Worm (Caenorhabditis elegans): ENCODE data around the gene srv-27.

DNA sequence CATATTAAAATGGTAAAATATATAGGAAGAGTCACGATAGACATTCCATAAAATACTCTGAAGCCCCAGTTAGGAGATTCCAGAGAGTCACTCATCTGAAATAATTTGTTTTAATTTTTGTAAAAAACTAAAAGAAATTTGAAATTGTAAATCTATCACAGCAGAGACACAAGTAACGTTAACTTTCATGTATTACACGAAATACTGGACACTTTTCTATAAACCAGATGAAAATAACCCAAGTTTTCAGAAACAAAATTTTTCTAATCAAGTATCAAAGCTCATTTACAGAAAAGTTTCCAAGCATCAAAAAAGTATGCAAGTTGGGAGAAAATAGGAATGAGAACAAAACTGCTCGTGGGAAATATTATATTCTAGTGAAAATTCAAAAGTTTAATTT is at the start of gene srv-27:
- no peak for TF ChIP-seq sox-4 (tag; optimal IDR thresholded peaks at IDR 0.05)
- no peak for TF ChIP-seq dve-1 (tag; optimal IDR thresholded peaks at IDR 0.05)

Data from whole organism, late embryonic.